Fruit fly (Drosophila melanogaster): Measurements from ENCODE around the gene CG43999.
A peak's percentile ranks its signal among the peaks of the same experiment; 100 is the strongest.

The CG43999 gene

DNA sequence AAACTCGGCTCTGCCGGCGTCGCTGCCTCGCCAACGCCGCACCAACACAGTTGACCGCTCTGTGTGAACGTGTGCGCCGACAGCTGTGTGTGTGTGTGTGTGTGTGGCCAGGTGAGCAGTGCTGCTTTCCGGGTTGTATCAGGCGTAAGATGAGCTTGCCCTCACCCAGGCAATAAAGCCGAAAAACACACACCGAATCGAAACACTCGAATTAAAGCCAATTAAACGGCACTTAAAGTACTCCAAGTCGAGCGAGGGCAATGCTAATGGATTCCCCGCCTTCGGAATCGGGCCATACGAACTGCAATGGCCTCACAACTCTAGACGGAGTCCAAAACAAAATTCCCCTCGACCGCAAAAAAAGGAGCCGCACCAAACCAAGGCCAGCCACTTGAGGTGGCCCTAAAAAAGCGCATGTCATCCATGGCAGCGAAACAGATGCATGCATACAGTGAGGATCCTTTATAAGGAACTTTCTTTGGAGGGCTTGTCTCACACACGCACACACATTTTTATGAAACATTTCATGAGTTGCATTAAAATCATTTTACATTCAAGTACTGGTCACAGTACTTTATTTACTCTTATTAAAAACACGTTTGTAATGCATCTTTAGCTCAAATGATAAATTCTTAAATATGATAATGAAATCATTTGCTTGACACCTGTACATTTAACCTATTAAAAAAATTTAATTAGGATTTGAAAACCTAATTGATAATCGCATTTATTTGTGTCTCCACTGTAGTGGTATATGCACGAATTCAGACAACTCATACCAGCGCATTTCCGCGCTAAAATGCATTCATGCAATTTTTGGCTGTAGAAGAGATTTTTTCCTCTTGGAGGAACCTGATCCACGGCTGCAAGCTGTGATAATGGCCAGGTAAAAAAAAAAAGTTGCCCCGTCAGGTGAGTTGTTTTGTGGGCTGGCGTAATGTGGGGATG is 19.9 kb upstream of the CG43999 start (continued):
- peak; percentile 96 for TF ChIP-seq Met (GFP tag; optimal IDR thresholded peaks at IDR 0.05)
- peak; percentile 81 for TF ChIP-seq fd85E (GFP tag; optimal IDR thresholded peaks at IDR 0.05)
- peak; percentile 96 for TF ChIP-seq pdm3 (GFP tag; optimal IDR thresholded peaks at IDR 0.05)
- peak; percentile 98 for TF ChIP-seq Ets96B (tag; optimal IDR thresholded peaks at IDR 0.05)
- TF ChIP-seq dsx (GFP tag; optimal IDR thresholded peaks at IDR 0.05; ENCODE audit: poor library complexity, severe bottlenecking): peak; percentile 96
- peak; percentile 94 for TF ChIP-seq CG11902 (GFP tag; optimal IDR thresholded peaks at IDR 0.05)
- peak; percentile 94 for TF ChIP-seq CG10631 (GFP tag; optimal IDR thresholded peaks at IDR 0.05)
- peak; percentile 96 for TF ChIP-seq CG10669 (GFP tag; optimal IDR thresholded peaks at IDR 0.05)
- TF ChIP-seq CG4318 (GFP tag; optimal IDR thresholded peaks at IDR 0.05): peak; percentile 78
- TF ChIP-seq Smox (GFP tag; optimal IDR thresholded peaks at IDR 0.05): peak; percentile 95
- TF ChIP-seq CG6854 (GFP tag; optimal IDR thresholded peaks at IDR 0.05): peak; percentile 81
- peak; percentile 99 for TF ChIP-seq svp (GFP tag)
- TF ChIP-seq CG3919 (GFP tag; optimal IDR thresholded peaks at IDR 0.05): peak; percentile 96
- peak; percentile 89 for TF ChIP-seq CG15336 (GFP tag; IDR thresholded peaks at IDR 0.05)
- TF ChIP-seq Blimp-1 (GFP tag; optimal IDR thresholded peaks at IDR 0.05): peak; percentile 67
- peak; percentile 91 for TF ChIP-seq Ets21C (GFP tag; optimal IDR thresholded peaks at IDR 0.05)
- TF ChIP-seq CG3032 (tag; optimal IDR thresholded peaks at IDR 0.05): peak; percentile 98

DNA sequence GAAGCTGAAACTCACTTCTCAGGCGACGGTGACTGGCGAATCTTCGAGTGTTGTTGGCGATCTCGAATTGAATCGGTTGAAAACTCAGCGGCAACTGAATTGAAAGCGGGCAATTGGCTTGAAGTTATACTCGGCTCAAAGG is 19.4 kb upstream of the CG43999 start, which contains the start of gene CG12268:
TSS of gene CG12268 (minus strand) at position 101 of the 142 bp plus-strand sequence.
- TF ChIP-seq Ets21C (GFP tag; optimal IDR thresholded peaks at IDR 0.05) (no peak), CG15336 (GFP tag; IDR thresholded peaks at IDR 0.05) (no peak), Eip75B (GFP tag; optimal IDR thresholded peaks at IDR 0.05) (no peak), CG8632 (GFP tag; optimal IDR thresholded peaks at IDR 0.05) (no peak), dsx (GFP tag; optimal IDR thresholded peaks at IDR 0.05; ENCODE audit: poor library complexity, severe bottlenecking) (no peak), OdsH (GFP tag; optimal IDR thresholded peaks at IDR 0.05) (no peak), vri (GFP tag; optimal IDR thresholded peaks at IDR 0.05) (no peak), topi (GFP tag; optimal IDR thresholded peaks at IDR 0.05) (no peak), Met (GFP tag; optimal IDR thresholded peaks at IDR 0.05) (no peak), cyc (GFP tag; optimal IDR thresholded peaks at IDR 0.05) (no peak), Hr39 (GFP tag; optimal IDR thresholded peaks at IDR 0.05) (no peak), CG6792 (GFP tag; optimal IDR thresholded peaks at IDR 0.05) (no peak), spab (GFP tag; optimal IDR thresholded peaks at IDR 0.05) (no peak), Hr38 (GFP tag; optimal IDR thresholded peaks at IDR 0.05) (no peak)

DNA sequence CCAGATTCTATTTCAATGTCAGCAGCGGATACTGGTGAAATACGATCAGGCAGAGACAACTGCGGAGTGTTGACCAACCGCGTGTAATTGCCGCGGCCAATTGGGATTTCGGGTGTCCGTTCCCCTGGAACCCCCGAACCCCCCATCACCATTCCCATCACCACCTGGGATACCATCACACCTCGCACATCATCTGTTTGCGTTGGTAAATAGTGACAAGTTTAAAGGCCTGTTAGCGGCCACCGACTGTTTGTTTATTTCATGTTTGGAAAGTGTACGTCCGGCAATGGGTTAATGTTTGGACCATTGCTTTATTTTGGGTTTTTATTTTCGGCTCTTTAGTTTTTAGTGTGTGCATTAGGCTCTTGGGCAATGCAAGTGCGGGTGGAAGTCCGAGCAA is 18.2 kb upstream of the CG43999 start:
- no peak for TF ChIP-seq net (GFP tag; optimal IDR thresholded peaks at IDR 0.05)
- TF ChIP-seq Hr4 (GFP tag; optimal IDR thresholded peaks at IDR 0.05): no peak
- peak; percentile 88 for TF ChIP-seq fkh (GFP tag; optimal IDR thresholded peaks at IDR 0.05)

DNA sequence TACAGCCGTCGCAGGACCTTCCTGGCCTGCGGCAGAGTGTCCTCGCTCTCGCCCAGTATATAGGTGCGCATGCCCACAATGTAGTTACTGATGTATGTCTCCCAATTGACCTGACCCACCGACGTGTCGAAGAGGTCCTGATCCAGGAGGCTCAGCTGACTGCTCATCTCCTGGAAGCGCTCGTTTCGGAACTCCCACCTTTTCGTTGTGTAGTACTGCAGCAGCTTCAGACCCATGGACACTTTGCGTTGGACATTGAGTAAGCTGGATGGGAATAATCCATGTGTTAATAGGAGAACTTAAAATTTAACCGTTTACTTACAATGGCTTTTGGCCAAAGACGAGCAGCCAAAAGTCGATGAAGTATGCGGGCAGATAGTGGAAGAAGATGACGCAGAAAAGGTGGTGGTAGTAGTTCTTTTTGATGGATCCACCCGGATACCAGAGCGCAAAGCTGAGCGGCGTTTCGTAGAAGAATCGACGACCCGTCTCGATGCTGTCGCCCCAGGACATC is 15.1 kb upstream of the CG43999 start:
- TF ChIP-seq Hr4 (GFP tag; optimal IDR thresholded peaks at IDR 0.05) (no peak), Sox15 (GFP tag; optimal IDR thresholded peaks at IDR 0.05) (no peak), Eip75B (GFP tag; optimal IDR thresholded peaks at IDR 0.05) (no peak), acj6 (GFP tag; optimal IDR thresholded peaks at IDR 0.05) (no peak), CG8119 (GFP tag; IDR thresholded peaks at IDR 0.05) (no peak), Eip93F (GFP tag; optimal IDR thresholded peaks at IDR 0.05) (no peak), fd85E (GFP tag; optimal IDR thresholded peaks at IDR 0.05) (no peak), CG11294 (GFP tag; IDR thresholded peaks at IDR 0.05) (no peak), CG6276 (GFP tag; optimal IDR thresholded peaks at IDR 0.05) (no peak), vri (GFP tag; optimal IDR thresholded peaks at IDR 0.05) (no peak), CG11902 (GFP tag; optimal IDR thresholded peaks at IDR 0.05) (no peak)
